Fruit fly (Drosophila melanogaster) whole organism, embryonic: Measurements from ENCODE around the gene ppk24.

Source experiments
- Adf1 ChIP-seq: fragments of 200-800 bp; sonication (Bioruptor generic); IDR thresholded peaks from 2 replicates; pipeline ENCODE4 v1.3.6; 2022; ENCODE audit warnings: missing biosample characterization, missing genetic modification characterization
- Asciz ChIP-seq: fragments of 200-800 bp; sonication (Bioruptor generic); optimal IDR thresholded peaks from 2 replicates; lab custom pipeline; 2017; ENCODE audit warnings: missing biosample characterization, mild to moderate bottlenecking, missing genetic modification characterization, missing genetic modification reagents
- BEAF-32 ChIP-seq: fragments of 200-800 bp; sonication (Bioruptor generic); optimal IDR thresholded peaks from 3 replicates; lab custom pipeline; 2017; ENCODE audit warnings: missing biosample characterization, missing genetic modification characterization, mild to moderate bottlenecking, moderate library complexity, missing genetic modification reagents
- Bteb2 ChIP-seq: fragments of 200-800 bp; sonication (Bioruptor generic); optimal IDR thresholded peaks from 2 replicates; lab custom pipeline; 2016; ENCODE audit warnings: missing biosample characterization, missing genetic modification characterization
- CG10321 ChIP-seq: fragments of 200-800 bp; sonication (Bioruptor generic); IDR thresholded peaks from 2 replicates; pipeline ENCODE4 v1.3.6; 2022; ENCODE audit warnings: missing biosample characterization, missing genetic modification characterization
- CG10366 ChIP-seq: fragments of 200-800 bp; sonication (Bioruptor generic); IDR thresholded peaks from 2 replicates; pipeline ENCODE4 v1.3.6; 2022; ENCODE audit warnings: missing biosample characterization, missing genetic modification characterization
- CG11247 ChIP-seq: fragments of 200-800 bp; sonication (Bioruptor generic); IDR thresholded peaks from 2 replicates; pipeline ENCODE4 v1.3.6; 2022; ENCODE audit warnings: missing biosample characterization, missing genetic modification characterization
- CG12071 ChIP-seq: fragments of 200-800 bp; sonication (Bioruptor generic); optimal IDR thresholded peaks from 3 replicates; lab custom pipeline; 2018; ENCODE audit warnings: missing biosample characterization, mild to moderate bottlenecking, missing genetic modification characterization
- CG12236 ChIP-seq: fragments of 200-800 bp; sonication (Bioruptor generic); optimal IDR thresholded peaks from 2 replicates; lab custom pipeline; 2016; ENCODE audit warnings: missing biosample characterization, missing genetic modification characterization
- CG15011 ChIP-seq: fragments of 200-800 bp; sonication (Bioruptor generic); optimal IDR thresholded peaks from 3 replicates; lab custom pipeline; 2018; ENCODE audit warnings: missing biosample characterization, mild to moderate bottlenecking, missing genetic modification characterization
- CG15479 ChIP-seq: fragments of 200-800 bp; sonication (Bioruptor generic); optimal IDR thresholded peaks from 3 replicates; lab custom pipeline; 2019; ENCODE audit warnings: missing biosample characterization, mild to moderate bottlenecking, missing genetic modification characterization, moderate library complexity
- CG2129 ChIP-seq: fragments of 200-800 bp; sonication (Bioruptor generic); IDR thresholded peaks from 2 replicates; pipeline ENCODE4 v1.3.6; 2022; ENCODE audit warnings: missing biosample characterization, missing genetic modification characterization; ENCODE audit not compliant: partially characterized antibody
- CG6272 ChIP-seq: fragments of 200-800 bp; sonication (Bioruptor generic); IDR thresholded peaks from 2 replicates; pipeline ENCODE4 v1.3.6; 2022; ENCODE audit warnings: missing biosample characterization, missing genetic modification characterization
- CG6791 ChIP-seq: fragments of 200-800 bp; sonication (Bioruptor generic); IDR thresholded peaks from 3 replicates; pipeline ENCODE4 v1.3.6; 2022; ENCODE audit warnings: missing biosample characterization, missing genetic modification characterization; ENCODE audit not compliant: partially characterized antibody
- CG6813 ChIP-seq: fragments of 200-800 bp; sonication (Bioruptor generic); optimal IDR thresholded peaks from 2 replicates; lab custom pipeline; 2017; ENCODE audit warnings: missing biosample characterization, missing genetic modification characterization, mild to moderate bottlenecking, moderate library complexity, missing genetic modification reagents
- CG7786 ChIP-seq: fragments of 200-800 bp; sonication (Bioruptor generic); optimal IDR thresholded peaks from 2 replicates; lab custom pipeline; 2016; ENCODE audit warnings: missing biosample characterization, missing genetic modification characterization
- Dbx ChIP-seq: fragments of 200-800 bp; sonication (Bioruptor generic); IDR thresholded peaks from 3 replicates; pipeline ENCODE4 v1.3.6; 2022; ENCODE audit warnings: missing biosample characterization, missing genetic modification characterization
- Dfd ChIP-seq, 2 experiments: fragments of >200 bp; optimal IDR thresholded peaks; 2 replicates each; lab custom pipeline; 2017; ENCODE audit warnings: missing biosample characterization in 2 of 2, missing genetic modification characterization in 2 of 2
- Drgx ChIP-seq: fragments of 200-800 bp; sonication (Bioruptor generic); IDR thresholded peaks from 2 replicates; pipeline ENCODE4 v1.3.6; 2022; ENCODE audit warnings: missing biosample characterization, missing genetic modification characterization
- Fer2 ChIP-seq: fragments of 200-800 bp; sonication (Bioruptor generic); optimal IDR thresholded peaks from 2 replicates; lab custom pipeline; 2018; ENCODE audit warnings: missing biosample characterization, mild to moderate bottlenecking, missing genetic modification characterization, moderate library complexity
- H2.0 ChIP-seq: fragments of 200-800 bp; sonication (Bioruptor generic); IDR thresholded peaks from 2 replicates; pipeline ENCODE4 v1.3.6; 2022; ENCODE audit warnings: missing biosample characterization, missing genetic modification characterization
- HLHmδ ChIP-seq: fragments of 200-800 bp; sonication (Bioruptor generic); optimal IDR thresholded peaks from 2 replicates; lab custom pipeline; 2018; ENCODE audit warnings: missing biosample characterization, mild to moderate bottlenecking, missing genetic modification characterization, moderate library complexity
- Lhr ChIP-seq: fragments of 200-800 bp; sonication (Bioruptor generic); optimal IDR thresholded peaks from 3 replicates; lab custom pipeline; 2017; ENCODE audit warnings: mild to moderate bottlenecking, missing biosample characterization, missing genetic modification reagents, missing genetic modification characterization
- Myb ChIP-seq: fragments of 200-800 bp; sonication (Bioruptor generic); optimal IDR thresholded peaks from 2 replicates; lab custom pipeline; 2016; ENCODE audit warnings: missing biosample characterization, missing genetic modification characterization
- Nf-YA ChIP-seq: fragments of 200-800 bp; sonication (Bioruptor generic); IDR thresholded peaks from 2 replicates; pipeline ENCODE4 v1.3.6; 2022; ENCODE audit warnings: missing biosample characterization, missing genetic modification characterization
- Six4 ChIP-seq: fragments of 200-800 bp; sonication (Bioruptor generic); optimal IDR thresholded peaks from 2 replicates; lab custom pipeline; 2016; ENCODE audit warnings: missing biosample characterization, missing genetic modification characterization
- TFAM ChIP-seq: fragments of 200-800 bp; sonication (Bioruptor generic); optimal IDR thresholded peaks from 2 replicates; lab custom pipeline; 2017; ENCODE audit warnings: missing biosample characterization, missing genetic modification characterization, inconsistent platforms
- Taf1 ChIP-seq: fragments of 200-800 bp; sonication (Bioruptor generic); IDR thresholded peaks from 2 replicates; pipeline ENCODE4 v1.3.6; 2022; ENCODE audit warnings: missing biosample characterization, missing genetic modification characterization
- bsh ChIP-seq, 2 experiments: fragments of 200-800 bp; sonication (Bioruptor generic); optimal IDR thresholded peaks; 2 replicates each; lab custom pipeline; 2017 to 2018; ENCODE audit warnings: mild to moderate bottlenecking in 2 of 2, missing biosample characterization in 2 of 2, missing genetic modification characterization in 2 of 2, moderate library complexity in 1 of 2
- croc ChIP-seq: fragments of 200-800 bp; sonication (Bioruptor generic); conservative IDR thresholded peaks from 3 replicates; pipeline ENCODE4 v1.3.6; 2022; ENCODE audit warnings: missing biosample characterization, missing genetic modification characterization
- cwo ChIP-seq: fragments of 200-800 bp; sonication (Bioruptor generic); optimal IDR thresholded peaks from 3 replicates; lab custom pipeline; 2017; ENCODE audit warnings: missing biosample characterization, missing genetic modification characterization, mild to moderate bottlenecking, moderate library complexity, missing genetic modification reagents
- dmrt99B ChIP-seq: fragments of 200-800 bp; sonication (Bioruptor generic); optimal IDR thresholded peaks from 2 replicates; lab custom pipeline; 2018; ENCODE audit warnings: missing biosample characterization, mild to moderate bottlenecking, missing genetic modification characterization, moderate library complexity
- dysf ChIP-seq: fragments of 200-800 bp; sonication (Bioruptor generic); IDR thresholded peaks from 3 replicates; pipeline ENCODE4 v1.3.6; 2022; ENCODE audit warnings: missing biosample characterization, missing genetic modification characterization
- hkb ChIP-seq, 2 experiments: fragments of 200-800 bp in 1 of 2; fragments of >200 bp in 1 of 2; sonication (Bioruptor generic) in 1 of 2; IDR thresholded peaks in 1 of 2; optimal IDR thresholded peaks in 1 of 2; 2 replicates each; pipeline versions ENCODE4 v1.3.6 to Lab custom; 2017 to 2022; ENCODE audit warnings: missing biosample characterization in 1 of 2, missing genetic modification characterization in 1 of 2
- lab ChIP-seq: fragments of 200-800 bp; sonication (Bioruptor generic); optimal IDR thresholded peaks from 3 replicates; lab custom pipeline; 2017; ENCODE audit warnings: missing biosample characterization, missing genetic modification characterization, mild to moderate bottlenecking, moderate library complexity, missing genetic modification reagents
- lbe ChIP-seq: fragments of 200-800 bp; sonication (Bioruptor generic); optimal IDR thresholded peaks from 2 replicates; lab custom pipeline; 2016; ENCODE audit warnings: missing biosample characterization, mild to moderate bottlenecking, missing genetic modification characterization
- lilli ChIP-seq: fragments of 200-800 bp; sonication (Bioruptor generic); optimal IDR thresholded peaks from 3 replicates; lab custom pipeline; 2016; ENCODE audit warnings: missing biosample characterization, missing genetic modification characterization
- luna ChIP-seq: fragments of 200-800 bp; sonication (Bioruptor generic); optimal IDR thresholded peaks from 2 replicates; lab custom pipeline; 2016; ENCODE audit warnings: missing biosample characterization, missing genetic modification characterization
- pb ChIP-seq: fragments of 200-800 bp; sonication (Bioruptor generic); optimal IDR thresholded peaks from 3 replicates; lab custom pipeline; 2016; ENCODE audit warnings: missing biosample characterization, missing genetic modification characterization
- peb ChIP-seq: fragments of 200-800 bp; sonication (Bioruptor generic); IDR thresholded peaks from 2 replicates; pipeline ENCODE4 v1.3.6; 2022; ENCODE audit warnings: missing biosample characterization, missing genetic modification characterization
- pros ChIP-seq: fragments of 200-800 bp; sonication (Bioruptor generic); optimal IDR thresholded peaks from 3 replicates; lab custom pipeline; 2019; ENCODE audit warnings: missing biosample characterization, mild to moderate bottlenecking, missing genetic modification characterization, moderate library complexity
- ranshi ChIP-seq: fragments of 200-800 bp; sonication (Bioruptor generic); IDR thresholded peaks from 2 replicates; pipeline ENCODE4 v1.3.6; 2022; ENCODE audit warnings: missing biosample characterization, missing genetic modification characterization
- sima ChIP-seq: fragments of 200-800 bp; sonication (Bioruptor generic); optimal IDR thresholded peaks from 2 replicates; lab custom pipeline; 2016; ENCODE audit warnings: missing biosample characterization, missing genetic modification characterization
- sob ChIP-seq: fragments of 200-800 bp; sonication (Bioruptor generic); IDR thresholded peaks from 2 replicates; pipeline ENCODE4 v1.3.6; 2022; ENCODE audit warnings: missing biosample characterization, missing genetic modification characterization
- tna ChIP-seq: fragments of 200-800 bp; sonication (Bioruptor generic); IDR thresholded peaks from 2 replicates; pipeline ENCODE4 v1.3.6; 2022; ENCODE audit warnings: missing biosample characterization, missing genetic modification characterization; ENCODE audit not compliant: partially characterized antibody
- unc-4 ChIP-seq: fragments of 200-800 bp; sonication (Bioruptor generic); IDR thresholded peaks from 2 replicates; pipeline ENCODE4 v1.3.6; 2022; ENCODE audit warnings: missing biosample characterization, missing genetic modification characterization; ENCODE audit not compliant: partially characterized antibody
- wdn ChIP-seq: fragments of 200-800 bp; sonication (Bioruptor generic); IDR thresholded peaks from 2 replicates; pipeline ENCODE4 v1.3.6; 2022; ENCODE audit warnings: missing biosample characterization, missing genetic modification characterization
- zen ChIP-seq: fragments of 200-800 bp; sonication (Bioruptor generic); optimal IDR thresholded peaks from 3 replicates; lab custom pipeline; 2018; ENCODE audit warnings: missing biosample characterization, mild to moderate bottlenecking, missing genetic modification characterization, moderate library complexity

The ppk24 gene

DNA sequence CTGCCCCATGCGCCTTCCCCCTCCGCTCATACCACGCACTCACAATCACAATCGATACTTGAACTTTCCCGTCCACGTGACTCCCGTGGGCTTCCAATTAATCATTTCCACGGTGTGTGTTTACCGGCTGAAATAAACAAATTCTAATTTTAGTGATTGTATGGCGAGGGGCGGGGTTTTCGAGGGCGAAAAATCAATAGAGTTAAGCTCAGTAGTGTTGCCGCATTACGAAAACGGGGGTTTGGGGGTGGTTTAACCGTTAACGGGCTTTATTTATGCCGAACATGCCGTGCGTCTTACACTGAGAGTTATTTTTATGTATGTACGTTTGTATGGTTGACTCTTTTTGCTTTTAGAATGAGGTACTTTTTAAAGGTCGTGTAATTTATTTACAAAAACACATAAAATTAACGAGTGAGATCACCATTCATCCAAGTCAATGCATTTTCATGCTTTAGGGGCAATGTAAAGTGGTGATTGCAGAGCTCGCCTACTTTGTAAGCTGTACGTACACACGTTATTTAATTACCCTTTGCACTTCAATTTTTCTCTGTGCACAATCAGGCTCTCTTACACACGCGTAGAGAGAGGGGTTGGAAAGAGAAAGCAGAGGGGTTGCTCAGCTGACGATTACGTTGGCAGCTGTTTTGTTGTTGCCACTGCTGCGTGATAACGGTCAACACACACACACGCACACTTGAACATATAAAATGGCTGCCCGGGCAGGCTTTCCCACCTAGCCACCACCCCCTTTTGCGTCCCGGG lies 43.2 kb upstream of the ppk24 start (continued):
- TF ChIP-seq lilli (GFP tag; lab: Kevin White, UChicago) (peak; percentile 87), Myb (GFP tag; lab: Kevin White, UChicago) (peak; percentile 76), CG7786 (peak; percentile 89), H2.0 (no peak), wdn (GFP tag; lab: Robert Waterston, UW) (no peak), croc (GFP tag; lab: Robert Waterston, UW) (peak; percentile 56; the same call in 2 of the 3 replicates), HLHmδ (GFP tag; lab: Kevin White, UChicago) (no peak), Taf1 (GFP tag; lab: Robert Waterston, UW) (no peak), zen (tag; lab: Kevin White, UChicago) (peak; percentile 71), CG12071 (peak; percentile 74), CG10321 (GFP tag; lab: Robert Waterston, UW) (no peak), lbe (GFP tag; lab: Kevin White, UChicago) (no peak), tna (GFP tag; lab: Robert Waterston, UW) (no peak), dmrt99B (tag; lab: Kevin White, UChicago) (peak; percentile 89), CG15011 (GFP tag; lab: Kevin White, UChicago) (peak; percentile 81), lab (GFP tag; lab: Kevin White, UChicago) (peak; percentile 89), cwo (peak; percentile 82), CG6813 (GFP tag; lab: Kevin White, UChicago) (peak; percentile 82), Bteb2 (peak; percentile 74), sob (GFP tag; lab: Robert Waterston, UW) (no peak), Fer2 (tag; lab: Kevin White, UChicago) (peak; percentile 65), pros (GFP tag; lab: Kevin White, UChicago) (peak; percentile 63), Nf-YA (GFP tag; lab: Robert Waterston, UW) (no peak), Dfd (GFP tag; optimal IDR thresholded peaks at IDR 0.05; lab: Kevin White, UChicago) (no peak), Adf1 (GFP tag; lab: Robert Waterston, UW) (no peak), TFAM (GFP tag; lab: Kevin White, UChicago) (peak; percentile 16), Lhr (GFP tag; lab: Kevin White, UChicago) (peak; percentile 54), ranshi (GFP tag; lab: Robert Waterston, UW) (no peak), CG6791 (GFP tag; lab: Robert Waterston, UW) (no peak), CG2129 (GFP tag; lab: Robert Waterston, UW) (no peak), Asciz (GFP tag; lab: Kevin White, UChicago) (peak; percentile 74), Six4 (GFP tag; lab: Kevin White, UChicago) (peak; percentile 71), BEAF-32 (GFP tag; lab: Kevin White, UChicago) (no peak), bsh (GFP tag; optimal IDR thresholded peaks at IDR 0.05; lab: Kevin White, UChicago) (peak; percentile 32 to 81), CG6272 (peak; percentile 53), dysf (GFP tag; lab: Robert Waterston, UW) (no peak), luna (peak; percentile 74), CG11247 (no peak), CG10366 (no peak), Drgx (GFP tag; lab: Robert Waterston, UW) (no peak), unc-4 (GFP tag; lab: Robert Waterston, UW) (no peak), hkb (optimal IDR thresholded peaks at IDR 0.05; lab: Kevin White, UChicago) (peak; percentile 2), hkb (GFP tag; IDR thresholded peaks at IDR 0.05; lab: Robert Waterston, UW) (no peak), CG12236 (GFP tag; lab: Kevin White, UChicago) (peak; percentile 55), peb (GFP tag; lab: Robert Waterston, UW) (no peak), Dbx (GFP tag; lab: Robert Waterston, UW) (no peak), pb (peak; percentile 86), CG15479 (GFP tag; lab: Kevin White, UChicago) (peak; percentile 40), sima (GFP tag; lab: Kevin White, UChicago) (peak; percentile 46)
